Fruit fly (Drosophila melanogaster): ENCODE results near the gene CG18746.
A peak's percentile ranks its signal among the peaks of the same experiment; 100 is the strongest.

Gene CG18746

DNA sequence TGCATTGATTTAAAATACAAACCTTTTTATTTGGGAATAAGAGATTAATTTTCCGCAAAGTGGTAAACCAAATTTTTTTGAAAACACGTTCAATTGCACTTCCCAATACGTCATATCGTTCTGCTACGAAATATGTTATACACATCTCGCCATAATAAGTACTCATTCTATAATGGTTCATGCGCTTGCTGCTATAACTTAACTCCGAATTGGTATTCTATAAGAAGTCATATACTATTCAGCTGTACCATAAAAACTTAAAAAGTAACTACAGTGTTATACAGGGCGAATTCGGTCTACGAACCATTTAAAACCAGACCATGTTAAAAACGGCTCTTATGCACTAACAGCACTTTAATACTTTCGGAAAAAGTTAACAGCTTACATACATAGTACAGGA is 10.4 kb downstream of the CG18746 start (continued):
- no peak for TF ChIP-seq sd (tag; optimal IDR thresholded peaks at IDR 0.05)
- TF ChIP-seq CG8388 (GFP tag; optimal IDR thresholded peaks at IDR 0.05) = peak; percentile 29
- no peak for TF ChIP-seq unpg (GFP tag; optimal IDR thresholded peaks at IDR 0.05)
- TF ChIP-seq Sox102F (GFP tag; optimal IDR thresholded peaks at IDR 0.05) = peak; percentile 24
- TF ChIP-seq stc (GFP tag; IDR thresholded peaks at IDR 0.05) = 0 out of 2 replicates have a peak, but pooled peaks have one; percentile 35
- TF ChIP-seq CG11696 (GFP tag; IDR thresholded peaks at IDR 0.05) = 0 out of 2 replicates have a peak, but pooled peaks have one; percentile 8
- peak; percentile 78 for TF ChIP-seq MTF-1 (GFP tag; optimal IDR thresholded peaks at IDR 0.05; ENCODE audit: borderline replicate concordance)
- TF ChIP-seq ATbp (GFP tag; optimal IDR thresholded peaks at IDR 0.05) = peak; percentile 57
- TF ChIP-seq gce (GFP tag; IDR thresholded peaks at IDR 0.05) = peak; percentile 78; the same call in 2 of the 3 replicates
- TF ChIP-seq CG8359 (GFP tag; optimal IDR thresholded peaks at IDR 0.05; ENCODE audit: borderline replicate concordance) = peak; percentile 30
- TF ChIP-seq CG13424 (tag; optimal IDR thresholded peaks at IDR 0.05) = peak; percentile 47
- peak; percentile 58; the same call in 1 of the 2 replicates for TF ChIP-seq CG17328 (GFP tag; IDR thresholded peaks at IDR 0.05)
- TF ChIP-seq CG17912 (GFP tag; optimal IDR thresholded peaks at IDR 0.05) = peak; percentile 74
- TF ChIP-seq fd102C (GFP tag; optimal IDR thresholded peaks at IDR 0.05) = peak; percentile 20
- TF ChIP-seq vnd (GFP tag; IDR thresholded peaks at IDR 0.05; ENCODE audit: partially characterized antibody) = no peak
- TF ChIP-seq CG32532 (GFP tag; IDR thresholded peaks at IDR 0.05) = peak; percentile 48; the same call in 1 of the 2 replicates
- TF ChIP-seq fd96Cb (tag; optimal IDR thresholded peaks at IDR 0.05) = peak; percentile 13
- TF ChIP-seq Awh (GFP tag; IDR thresholded peaks at IDR 0.05) = peak; percentile 49; the same call in 1 of the 2 replicates
- TF ChIP-seq ttk (GFP tag; IDR thresholded peaks at IDR 0.05) = peak; percentile 10; the same call in 1 of the 2 replicates
- no peak for TF ChIP-seq CG2712 (tag; optimal IDR thresholded peaks at IDR 0.05)
- peak; percentile 45 for TF ChIP-seq CG12219 (GFP tag; optimal IDR thresholded peaks at IDR 0.05)
- peak; percentile 19 for TF ChIP-seq tap (tag; optimal IDR thresholded peaks at IDR 0.05)
- TF ChIP-seq lab (GFP tag; optimal IDR thresholded peaks at IDR 0.05) = no peak
- peak; percentile 39 for TF ChIP-seq CG17802 (tag; optimal IDR thresholded peaks at IDR 0.05)
- no peak for TF ChIP-seq CG43689 (GFP tag; IDR thresholded peaks at IDR 0.05)
- TF ChIP-seq Oli (tag; optimal IDR thresholded peaks at IDR 0.05) = peak; percentile 42
- TF ChIP-seq chinmo (GFP tag; IDR thresholded peaks at IDR 0.05; ENCODE audit: partially characterized antibody) = 0 out of 4 replicates have a peak, but pooled peaks have one; percentile 38
- TF ChIP-seq fd64A (GFP tag; optimal IDR thresholded peaks at IDR 0.05) = peak; percentile 34
- TF ChIP-seq ci (GFP tag; IDR thresholded peaks at IDR 0.05) = peak; percentile 84
- TF ChIP-seq CG2199 (GFP tag; IDR thresholded peaks at IDR 0.05) = 0 out of 3 replicates have a peak, but pooled peaks have one; percentile 24
- TF ChIP-seq Bteb2 (GFP tag; optimal IDR thresholded peaks at IDR 0.05) = no peak
- peak; percentile 25 for TF ChIP-seq btn (GFP tag; optimal IDR thresholded peaks at IDR 0.05)
- TF ChIP-seq lov (optimal IDR thresholded peaks at IDR 0.05) = no peak
- TF ChIP-seq lov (GFP tag; IDR thresholded peaks at IDR 0.05) = peak; percentile 78; the same call in 2 of the 3 replicates
- no peak for TF ChIP-seq Kr (GFP tag; optimal IDR thresholded peaks at IDR 0.05)
- no peak for TF ChIP-seq H15 (GFP tag; IDR thresholded peaks at IDR 0.05)
- no peak for TF ChIP-seq pros (GFP tag; optimal IDR thresholded peaks at IDR 0.05)
- peak; percentile 39 for TF ChIP-seq Lhr (GFP tag; optimal IDR thresholded peaks at IDR 0.05)
- TF ChIP-seq Hr51 (GFP tag; optimal IDR thresholded peaks at IDR 0.05) = peak in 1 of 2 experiments; percentile 38
- TF ChIP-seq CG17568 (GFP tag; optimal IDR thresholded peaks at IDR 0.05) = peak; percentile 12
- TF ChIP-seq Meics (GFP tag; optimal IDR thresholded peaks at IDR 0.05) = peak; percentile 20
- no peak for TF ChIP-seq HLH54F (GFP tag; optimal IDR thresholded peaks at IDR 0.05)
- no peak for TF ChIP-seq CG1832 (GFP tag; optimal IDR thresholded peaks at IDR 0.05)
- TF ChIP-seq sens (GFP tag) = peak; percentile 59
